Worm (Caenorhabditis elegans): ENCODE measurements around the gene T25F10.3.

Gene T25F10.3

ce11 chrV:6744774-6745173, at the start of gene T25F10.3:
TSS of gene T25F10.3 (plus strand) at chrV:6745081.
- TF ChIP-seq F10B5.3 (tag; optimal IDR thresholded peaks at IDR 0.05) (no peak), D1046.2 (GFP tag; IDR thresholded peaks at IDR 0.05) (no peak), zip-2 (tag; optimal IDR thresholded peaks at IDR 0.05) (no peak), arid-1 (GFP tag; conservative IDR thresholded peaks at IDR 0.05) (no peak), lin-29 (GFP tag; IDR thresholded peaks at IDR 0.05) (no peak), zag-1 (tag; optimal IDR thresholded peaks at IDR 0.05) (no peak)

ce11 chrV:6697552-6697951, 47.3 kb upstream of the T25F10.3 start, which contains the start of gene W02F12.2:
TSS of gene W02F12.2 (minus strand) at chrV:6697652.
- TF ChIP-seq hlh-30 (tag; optimal IDR thresholded peaks at IDR 0.05; ENCODE audit: insufficient read depth), result peak; percentile 27
- TF ChIP-seq dmd-9 (GFP tag; IDR thresholded peaks at IDR 0.05), result no peak

- no peak for TF ChIP-seq Y5F2A.4 (GFP tag; optimal IDR thresholded peaks at IDR 0.05)
- TF ChIP-seq nhr-28 (tag; optimal IDR thresholded peaks at IDR 0.05), result peak; percentile 99
These were observed 45.9 kb upstream of the T25F10.3 start for ce11 chrV:6699021-6699420.

- peak; percentile 14 for TF ChIP-seq mxl-3 (GFP tag; optimal IDR thresholded peaks at IDR 0.05)
- TF ChIP-seq ceh-44 (GFP tag; IDR thresholded peaks at IDR 0.05), result no peak
These were observed 45.0 kb upstream of the T25F10.3 start for ce11 chrV:6699833-6700232.

ce11 chrV:6702692-6703091, 42.2 kb upstream of the T25F10.3 start, which contains the start of gene era-1:
TSS of gene era-1 (plus strand) at chrV:6703057.
- TF ChIP-seq pha-4 (GFP tag; IDR thresholded peaks at IDR 0.05) (no peak), pha-4 (tag; optimal IDR thresholded peaks at IDR 0.05) (no peak), Y48G9A.11 (GFP tag; IDR thresholded peaks at IDR 0.05) (0 out of 2 replicates have a peak, but pooled peaks have one; percentile 32)

- no peak for TF ChIP-seq Y48G9A.11 (GFP tag; IDR thresholded peaks at IDR 0.05)
- no peak for TF ChIP-seq F26F4.8 (GFP tag; conservative IDR thresholded peaks at IDR 0.05)
- TF ChIP-seq lin-13 (GFP tag; optimal IDR thresholded peaks at IDR 0.05), result no peak
- TF ChIP-seq ces-1 (GFP tag; optimal IDR thresholded peaks at IDR 0.05), result no peak
These were observed 40.4 kb upstream of the T25F10.3 start for ce11 chrV:6704482-6704881.

ce11 chrV:6705367-6705766, 39.5 kb upstream of the T25F10.3 start:
- no peak for TF ChIP-seq dpl-1 (GFP tag; optimal IDR thresholded peaks at IDR 0.05)
- TF ChIP-seq spr-1 (tag; optimal IDR thresholded peaks at IDR 0.05), result no peak
- no peak for TF ChIP-seq daf-16 (GFP tag; optimal IDR thresholded peaks at IDR 0.05)
- no peak for TF ChIP-seq daf-16 (tag; optimal IDR thresholded peaks at IDR 0.05)

- TF ChIP-seq ctbp-1 (GFP tag; IDR thresholded peaks at IDR 0.05) (no peak), attf-4 (tag; optimal IDR thresholded peaks at IDR 0.05) (no peak), nhr-25 (tag; optimal IDR thresholded peaks at IDR 0.05; ENCODE audit: borderline replicate concordance, insufficient read depth) (no peak), ceh-32 (tag; optimal IDR thresholded peaks at IDR 0.05; ENCODE audit: poor library complexity) (no peak), mep-1 (tag; optimal IDR thresholded peaks at IDR 0.05) (peak; percentile 58), mxl-3 (GFP tag; optimal IDR thresholded peaks at IDR 0.05) (peak; percentile 39), nhr-42 (GFP tag; IDR thresholded peaks at IDR 0.05) (no peak), lin-39 (tag; optimal IDR thresholded peaks at IDR 0.05) (no peak), nhr-11 (tag; optimal IDR thresholded peaks at IDR 0.05) (no peak), lsy-2 (tag; optimal IDR thresholded peaks at IDR 0.05) (peak in 1 of 2 experiments; percentile 48), daf-16 (GFP tag; optimal IDR thresholded peaks at IDR 0.05) (no peak), daf-16 (tag; optimal IDR thresholded peaks at IDR 0.05) (peak; percentile 67), mxl-2 (GFP tag; conservative IDR thresholded peaks at IDR 0.05) (no peak), tag-97 (GFP tag; IDR thresholded peaks at IDR 0.05) (no peak), pqm-1 (tag; optimal IDR thresholded peaks at IDR 0.05) (peak; percentile 84), skn-1 (tag; optimal IDR thresholded peaks at IDR 0.05) (no peak), nhr-41 (GFP tag; IDR thresholded peaks at IDR 0.05) (no peak), snpc-4 (tag; optimal IDR thresholded peaks at IDR 0.05) (no peak), nhr-6 (tag; optimal IDR thresholded peaks at IDR 0.05) (peak; percentile 28), hif-1 (tag; optimal IDR thresholded peaks at IDR 0.05) (no peak)
These were observed 38.1 kb upstream of the T25F10.3 start, which contains the start of gene W02F12.4 for ce11 chrV:6706771-6707170. TSS of gene W02F12.4 (minus strand) at chrV:6706934.

All from whole organism, L4 larva.